Fruit fly (Drosophila melanogaster): ENCODE measurements around the gene TfIIFalpha.

dm6 chr3R:6393515-6394246 is 13.4 kb downstream of the TfIIFalpha start:
- TF ChIP-seq Nf-YA (GFP tag; IDR thresholded peaks at IDR 0.05): no peak
- no peak for TF ChIP-seq sqz (GFP tag; optimal IDR thresholded peaks at IDR 0.05)
- TF ChIP-seq shn (GFP tag; optimal IDR thresholded peaks at IDR 0.05): no peak
- no peak for TF ChIP-seq Lhr (GFP tag; optimal IDR thresholded peaks at IDR 0.05)
- no peak for TF ChIP-seq CG34224 (GFP tag; IDR thresholded peaks at IDR 0.05; ENCODE audit: partially characterized antibody)
- TF ChIP-seq CG10147 (GFP tag; optimal IDR thresholded peaks at IDR 0.05): no peak
- TF ChIP-seq Sox100B (GFP tag; optimal IDR thresholded peaks at IDR 0.05): no peak
- TF ChIP-seq Dip3 (GFP tag; optimal IDR thresholded peaks at IDR 0.05): no peak

Measured in whole organism, embryonic.